Worm (Caenorhabditis elegans) whole organism, young adult: ENCODE measurements around the gene Y15E3A.5.

Source experiments
- B0261.1 ChIP-seq: sonication (generic microtip); optimal IDR thresholded peaks from 2 replicates; lab custom pipeline; 2016; ENCODE audit warnings: mild to moderate bottlenecking, missing genetic modification characterization, moderate library complexity, missing compliant biosample characterization
- C17E4.6 ChIP-seq: fragments of 200-800 bp; sonication (Bioruptor generic); IDR thresholded peaks from 2 replicates; pipeline ENCODE4 v1.3.6; 2022; ENCODE audit warnings: missing genetic modification reagents, missing genetic modification characterization, missing compliant biosample characterization
- F10E7.11 ChIP-seq: sonication (generic microtip); optimal IDR thresholded peaks from 2 replicates; lab custom pipeline; 2017; ENCODE audit warnings: mild to moderate bottlenecking, missing genetic modification characterization, moderate library complexity, missing compliant biosample characterization
- F23B12.7 ChIP-seq: sonication (generic microtip); optimal IDR thresholded peaks from 2 replicates; lab custom pipeline; 2017; ENCODE audit warnings: missing genetic modification characterization, mild to moderate bottlenecking, missing compliant biosample characterization, antibody characterized with exemption, moderate library complexity; ENCODE audit not compliant: insufficient read depth
- F33H1.4 ChIP-seq: fragments of 200-800 bp; sonication (Bioruptor generic); IDR thresholded peaks from 2 replicates; pipeline ENCODE4 v1.3.6; 2022; ENCODE audit warnings: missing genetic modification reagents, missing genetic modification characterization, missing compliant biosample characterization
- F55B11.4 ChIP-seq: sonication (generic microtip); optimal IDR thresholded peaks from 2 replicates; lab custom pipeline; 2016; ENCODE audit warnings: missing compliant biosample characterization, missing genetic modification characterization, borderline replicate concordance; ENCODE audit not compliant: insufficient read depth
- K11D2.4 ChIP-seq: fragments of 200-800 bp; sonication (Bioruptor generic); IDR thresholded peaks from 2 replicates; pipeline ENCODE4 v1.3.6; 2022; ENCODE audit warnings: missing genetic modification reagents, missing genetic modification characterization, missing compliant biosample characterization
- T26A5.8 ChIP-seq: sonication (generic microtip); optimal IDR thresholded peaks from 2 replicates; lab custom pipeline; 2016; ENCODE audit warnings: missing genetic modification characterization, missing compliant biosample characterization
- Y53F4B.3 ChIP-seq: fragments of 200-800 bp; sonication (Bioruptor generic); IDR thresholded peaks from 2 replicates; pipeline ENCODE4 v1.3.6; 2022; ENCODE audit warnings: missing genetic modification reagents, missing genetic modification characterization, missing compliant biosample characterization
- Y56A3A.18 ChIP-seq: fragments of 200-800 bp; sonication (Bioruptor generic); IDR thresholded peaks from 2 replicates; pipeline ENCODE4 v1.3.6; 2022; ENCODE audit warnings: missing genetic modification reagents, missing genetic modification characterization, missing compliant biosample characterization
- Y79H2A.3 ChIP-seq: fragments of 200-800 bp; sonication (Bioruptor generic); conservative IDR thresholded peaks from 2 replicates; pipeline ENCODE4 v1.3.6; 2022; ENCODE audit warnings: missing genetic modification reagents, missing genetic modification characterization, missing compliant biosample characterization
- Y95B8A.8 ChIP-seq: fragments of 200-800 bp; sonication (Bioruptor generic); IDR thresholded peaks from 2 replicates; pipeline ENCODE4 v1.3.6; 2022; ENCODE audit warnings: missing genetic modification reagents, missing genetic modification characterization, missing compliant biosample characterization
- attf-5 ChIP-seq: fragments of 200-800 bp; sonication (Bioruptor generic); optimal IDR thresholded peaks from 2 replicates; lab custom pipeline; 2018; ENCODE audit warnings: mild to moderate bottlenecking, missing genetic modification characterization, missing compliant biosample characterization
- ccch-3 ChIP-seq: fragments of 200-800 bp; sonication (Bioruptor generic); optimal IDR thresholded peaks from 2 replicates; lab custom pipeline; 2018; ENCODE audit warnings: mild to moderate bottlenecking, missing genetic modification characterization, missing compliant biosample characterization
- cebp-2 ChIP-seq: fragments of 200-800 bp; sonication (Bioruptor generic); IDR thresholded peaks from 2 replicates; pipeline ENCODE4 v1.3.6; 2022; ENCODE audit warnings: missing genetic modification characterization, missing compliant biosample characterization
- ceh-58 ChIP-seq: fragments of 200-800 bp; sonication (Bioruptor generic); IDR thresholded peaks from 2 replicates; pipeline ENCODE4 v1.3.6; 2022; ENCODE audit warnings: missing genetic modification characterization, missing compliant biosample characterization
- ceh-79 ChIP-seq: sonication (generic microtip); optimal IDR thresholded peaks from 2 replicates; lab custom pipeline; 2017; ENCODE audit warnings: mild to moderate bottlenecking, missing genetic modification characterization, missing compliant biosample characterization
- ceh-91 ChIP-seq: fragments of 200-800 bp; sonication (Bioruptor generic); IDR thresholded peaks from 2 replicates; pipeline ENCODE4 v1.3.6; 2022; ENCODE audit warnings: missing genetic modification reagents, missing genetic modification characterization, missing compliant biosample characterization
- dox-1 ChIP-seq: fragments of 200-800 bp; sonication (Bioruptor generic); IDR thresholded peaks from 2 replicates; pipeline ENCODE4 v1.3.6; 2022; ENCODE audit warnings: missing genetic modification reagents, missing genetic modification characterization, missing compliant biosample characterization
- egl-44 ChIP-seq: fragments of 200-800 bp; sonication (Bioruptor generic); IDR thresholded peaks from 2 replicates; pipeline ENCODE4 v1.3.6; 2022; ENCODE audit warnings: missing genetic modification reagents, missing genetic modification characterization, missing compliant biosample characterization
- ekl-4 ChIP-seq: fragments of 200-800 bp; sonication (Bioruptor generic); IDR thresholded peaks from 2 replicates; pipeline ENCODE4 v1.3.6; 2022; ENCODE audit warnings: missing genetic modification reagents, missing genetic modification characterization, missing compliant biosample characterization
- ets-4 ChIP-seq: fragments of 200-800 bp; sonication (Bioruptor generic); optimal IDR thresholded peaks from 2 replicates; lab custom pipeline; 2018; ENCODE audit warnings: mild to moderate bottlenecking, missing genetic modification characterization, missing compliant biosample characterization
- fkh-3 ChIP-seq: sonication (generic microtip); optimal IDR thresholded peaks from 2 replicates; lab custom pipeline; 2016; ENCODE audit warnings: mild to moderate bottlenecking, missing genetic modification characterization, missing compliant biosample characterization
- hlh-12 ChIP-seq: sonication (generic microtip); optimal IDR thresholded peaks from 2 replicates; lab custom pipeline; 2016; ENCODE audit warnings: missing genetic modification characterization, missing compliant biosample characterization
- hrde-1 ChIP-seq: sonication (generic microtip); optimal IDR thresholded peaks from 2 replicates; lab custom pipeline; 2016; ENCODE audit warnings: missing genetic modification characterization, mild to moderate bottlenecking, missing compliant biosample characterization, moderate library complexity, missing genotype, missing genetic modification reagents, borderline replicate concordance
- hsf-1 ChIP-seq: fragments of 200-800 bp; sonication (Bioruptor generic); IDR thresholded peaks from 2 replicates; pipeline ENCODE4 v1.3.6; 2022; ENCODE audit warnings: missing genetic modification reagents, missing genetic modification characterization, missing compliant biosample characterization
- let-526 ChIP-seq: fragments of 200-800 bp; sonication (Bioruptor generic); IDR thresholded peaks from 2 replicates; pipeline ENCODE4 v1.3.6; 2022; ENCODE audit warnings: missing genetic modification reagents, missing genetic modification characterization, missing compliant biosample characterization
- lin-40 ChIP-seq: sonication (generic microtip); optimal IDR thresholded peaks from 2 replicates; lab custom pipeline; 2016; ENCODE audit warnings: missing genetic modification characterization, mild to moderate bottlenecking, missing compliant biosample characterization, missing genotype, missing genetic modification reagents
- madf-8 ChIP-seq: fragments of 200-800 bp; sonication (Bioruptor generic); conservative IDR thresholded peaks from 2 replicates; pipeline ENCODE4 v1.3.6; 2022; ENCODE audit warnings: missing genetic modification reagents, missing genetic modification characterization, missing compliant biosample characterization
- mel-28 ChIP-seq: sonication (generic microtip); optimal IDR thresholded peaks from 2 replicates; lab custom pipeline; 2016; ENCODE audit warnings: borderline replicate concordance, mild to moderate bottlenecking, missing genetic modification characterization, missing compliant biosample characterization
- mes-4 ChIP-seq: sonication (generic microtip); optimal IDR thresholded peaks from 2 replicates; lab custom pipeline; 2016; ENCODE audit warnings: missing genotype, missing genetic modification characterization, missing compliant biosample characterization
- nhr-80 ChIP-seq: sonication (generic microtip); optimal IDR thresholded peaks from 2 replicates; lab custom pipeline; 2016; ENCODE audit warnings: missing genetic modification characterization, missing compliant biosample characterization
- nhr-90 ChIP-seq: sonication (generic microtip); optimal IDR thresholded peaks from 2 replicates; lab custom pipeline; 2016; ENCODE audit warnings: missing genotype, mild to moderate bottlenecking, missing genetic modification characterization, missing compliant biosample characterization
- rcor-1 ChIP-seq: fragments of 200-800 bp; sonication (Bioruptor generic); IDR thresholded peaks from 2 replicates; pipeline ENCODE4 v1.3.6; 2022; ENCODE audit warnings: missing genetic modification reagents, missing genetic modification characterization, missing compliant biosample characterization
- rec-8 ChIP-seq, 2 experiments: sonication (generic microtip); optimal IDR thresholded peaks; 2 replicates each; lab custom pipeline; 2016; ENCODE audit warnings: mild to moderate bottlenecking in 2 of 2, missing genetic modification characterization in 2 of 2, missing genetic modification reagents in 2 of 2, missing genotype in 2 of 2, missing biosample characterization in 1 of 2, missing compliant biosample characterization in 1 of 2, moderate library complexity in 1 of 2
- repo-1 ChIP-seq: sonication (generic microtip); optimal IDR thresholded peaks from 2 replicates; lab custom pipeline; 2017; ENCODE audit warnings: mild to moderate bottlenecking, missing genetic modification characterization, missing compliant biosample characterization
- sdz-38 ChIP-seq: sonication (generic microtip); optimal IDR thresholded peaks from 2 replicates; lab custom pipeline; 2016; ENCODE audit warnings: missing genotype, missing genetic modification characterization, missing compliant biosample characterization
- sea-2 ChIP-seq: fragments of 200-800 bp; sonication (Bioruptor generic); IDR thresholded peaks from 2 replicates; pipeline ENCODE4 v1.3.6; 2022; ENCODE audit warnings: missing genetic modification characterization, missing compliant biosample characterization
- somi-1 ChIP-seq: fragments of 200-800 bp; sonication (Bioruptor generic); optimal IDR thresholded peaks from 2 replicates; lab custom pipeline; 2018; ENCODE audit warnings: mild to moderate bottlenecking, missing genetic modification characterization, missing compliant biosample characterization
- tbp1 ChIP-seq: fragments of 200-800 bp; sonication (Bioruptor generic); optimal IDR thresholded peaks from 2 replicates; lab custom pipeline; 2018; ENCODE audit warnings: mild to moderate bottlenecking, missing genetic modification characterization, missing compliant biosample characterization
- tbx-9 ChIP-seq: sonication (generic microtip); optimal IDR thresholded peaks from 2 replicates; lab custom pipeline; 2016; ENCODE audit warnings: borderline replicate concordance, missing genetic modification characterization, inconsistent platforms, missing compliant biosample characterization
- tlf-1 ChIP-seq: fragments of 200-800 bp; sonication (Bioruptor generic); optimal IDR thresholded peaks from 2 replicates; lab custom pipeline; 2018; ENCODE audit warnings: mild to moderate bottlenecking, missing genetic modification characterization, missing compliant biosample characterization
- xnd-1 ChIP-seq: sonication (generic microtip); optimal IDR thresholded peaks from 2 replicates; lab custom pipeline; 2016; ENCODE audit warnings: missing genotype, missing genetic modification reagents, missing genetic modification characterization, missing compliant biosample characterization
- zfh-2 ChIP-seq: fragments of 200-800 bp; sonication (Bioruptor generic); conservative IDR thresholded peaks from 2 replicates; pipeline ENCODE4 v1.3.6; 2022; ENCODE audit warnings: missing genetic modification reagents, missing genetic modification characterization, missing compliant biosample characterization
- ztf-22 ChIP-seq: fragments of 200-800 bp; sonication (Bioruptor generic); optimal IDR thresholded peaks from 2 replicates; lab custom pipeline; 2018; ENCODE audit warnings: mild to moderate bottlenecking, missing genetic modification characterization, moderate library complexity, missing compliant biosample characterization
- ztf-25 ChIP-seq: fragments of 200-800 bp; sonication (Bioruptor generic); IDR thresholded peaks from 2 replicates; pipeline ENCODE4 v1.3.6; 2022; ENCODE audit warnings: missing genetic modification reagents, missing genetic modification characterization, missing compliant biosample characterization
- ztf-26 ChIP-seq: sonication (generic microtip); optimal IDR thresholded peaks from 2 replicates; lab custom pipeline; 2017; ENCODE audit warnings: missing genetic modification characterization, missing compliant biosample characterization

The Y15E3A.5 gene

DNA sequence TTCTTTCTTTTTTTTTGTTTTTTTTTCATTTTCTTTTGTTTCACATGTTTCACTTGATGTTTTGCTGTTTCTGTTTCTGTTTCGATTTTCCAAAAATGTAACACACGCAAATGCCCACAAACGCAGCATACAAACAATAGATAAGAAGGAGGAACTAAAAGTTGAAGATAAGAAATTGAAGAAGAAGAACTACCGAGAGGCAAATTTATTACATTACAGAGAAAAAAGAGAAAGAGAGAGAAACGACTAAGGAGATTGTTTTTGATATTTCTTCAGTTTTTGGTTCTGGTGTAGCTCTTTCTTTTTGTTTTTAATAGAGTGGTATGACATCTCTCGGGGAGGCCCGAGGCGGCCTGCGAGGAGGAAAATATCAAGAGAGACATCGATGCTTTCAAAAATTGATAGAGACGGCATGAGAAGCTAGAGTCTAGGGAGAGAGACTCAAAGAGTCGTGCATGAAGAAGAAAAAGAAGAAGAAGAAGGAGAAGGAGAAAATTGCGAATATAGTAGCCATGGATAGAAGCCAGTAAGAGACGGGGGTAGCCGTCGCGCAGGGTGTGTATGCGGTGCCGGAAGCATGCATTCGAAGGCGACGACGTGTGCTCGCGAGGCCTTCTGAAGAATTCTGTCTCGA, 33.2 kb downstream of the Y15E3A.5 start (continued):
- TF ChIP-seq Y79H2A.3 = no peak
- TF ChIP-seq nhr-90 (tag; lab: Kevin White, UChicago) = no peak
- no peak for TF ChIP-seq tlf-1 (GFP tag; lab: Kevin White, UChicago)
- TF ChIP-seq fkh-3 (tag; lab: Kevin White, UChicago) = no peak
- TF ChIP-seq rec-8 (tag; optimal IDR thresholded peaks at IDR 0.05; lab: Kevin White, UChicago) = no peak
- TF ChIP-seq ekl-4 = no peak
- no peak for TF ChIP-seq Y95B8A.8
- TF ChIP-seq ztf-22 (GFP tag; lab: Kevin White, UChicago) = no peak
- TF ChIP-seq ets-4 = no peak
- TF ChIP-seq F10E7.11 (tag; lab: Kevin White, UChicago) = no peak
- TF ChIP-seq dox-1 (GFP tag; lab: Robert Waterston, UW) = 0 out of 2 replicates have a peak, but pooled peaks have one; percentile 15
- peak; percentile 9 for TF ChIP-seq somi-1 (GFP tag; lab: Kevin White, UChicago)
- no peak for TF ChIP-seq sea-2 (GFP tag; lab: Robert Waterston, UW)
- no peak for TF ChIP-seq egl-44 (GFP tag; lab: Robert Waterston, UW)
- no peak; the same call in 1 of the 2 replicates for TF ChIP-seq hsf-1
- TF ChIP-seq xnd-1 (tag; lab: Kevin White, UChicago) = no peak
- TF ChIP-seq repo-1 (tag; lab: Kevin White, UChicago) = no peak
- TF ChIP-seq rcor-1 (GFP tag; lab: Robert Waterston, UW) = no peak
- TF ChIP-seq B0261.1 (tag; lab: Kevin White, UChicago) = no peak
- TF ChIP-seq F33H1.4 (GFP tag; lab: Robert Waterston, UW) = no peak
- no peak for TF ChIP-seq let-526 (GFP tag; lab: Robert Waterston, UW)
- no peak for TF ChIP-seq T26A5.8 (tag; lab: Kevin White, UChicago)
- TF ChIP-seq mel-28 (tag; lab: Kevin White, UChicago) = no peak
- TF ChIP-seq K11D2.4 (GFP tag; lab: Robert Waterston, UW) = no peak
- no peak for TF ChIP-seq tbx-9 (tag; lab: Kevin White, UChicago)
- peak; percentile 65 for TF ChIP-seq nhr-80
- TF ChIP-seq lin-40 (tag; lab: Kevin White, UChicago) = peak; percentile 21
- peak; percentile 11 for TF ChIP-seq F23B12.7 (tag; lab: Kevin White, UChicago)
- TF ChIP-seq ztf-25 = no peak
- TF ChIP-seq tbp1 (GFP tag; lab: Kevin White, UChicago) = no peak
- TF ChIP-seq F55B11.4 (tag; lab: Kevin White, UChicago) = no peak
- TF ChIP-seq hrde-1 (tag; lab: Kevin White, UChicago) = no peak
- no peak for TF ChIP-seq hlh-12 (tag; lab: Kevin White, UChicago)
- TF ChIP-seq cebp-2 (GFP tag; lab: Robert Waterston, UW) = no peak
- TF ChIP-seq attf-5 (GFP tag; lab: Kevin White, UChicago) = no peak
- no peak for TF ChIP-seq ceh-91 (GFP tag; lab: Robert Waterston, UW)
- TF ChIP-seq ceh-79 (tag; lab: Kevin White, UChicago) = no peak
- TF ChIP-seq ztf-26 = no peak
- no peak for TF ChIP-seq Y56A3A.18 (GFP tag; lab: Robert Waterston, UW)
- TF ChIP-seq zfh-2 (GFP tag; lab: Robert Waterston, UW) = peak; percentile 87
- TF ChIP-seq ceh-58 = no peak
- TF ChIP-seq sdz-38 (tag; lab: Kevin White, UChicago) = no peak
- TF ChIP-seq madf-8 (GFP tag; lab: Robert Waterston, UW) = no peak
- TF ChIP-seq Y53F4B.3 (GFP tag; lab: Robert Waterston, UW) = no peak
- TF ChIP-seq mes-4 = no peak
- no peak for TF ChIP-seq C17E4.6 (GFP tag; lab: Robert Waterston, UW)
- no peak for TF ChIP-seq ccch-3 (GFP tag; lab: Kevin White, UChicago)
